Fruit fly (Drosophila melanogaster): Measurements from ENCODE around the gene CG7488.

DNA sequence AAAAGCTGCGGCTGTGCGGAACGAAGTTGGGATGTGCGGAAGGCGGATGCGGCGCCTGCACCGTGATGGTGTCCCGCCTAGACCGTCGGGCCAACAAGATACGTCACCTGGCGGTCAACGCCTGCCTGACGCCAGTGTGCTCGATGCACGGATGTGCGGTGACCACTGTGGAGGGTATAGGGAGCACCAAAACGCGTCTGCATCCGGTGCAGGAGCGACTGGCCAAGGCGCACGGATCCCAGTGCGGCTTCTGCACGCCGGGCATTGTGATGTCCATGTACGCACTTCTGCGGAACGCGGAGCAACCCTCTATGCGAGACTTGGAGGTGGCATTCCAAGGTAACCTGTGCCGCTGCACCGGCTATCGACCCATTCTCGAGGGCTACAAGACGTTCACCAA, 38.2 kb downstream of the CG7488 start:
- TF ChIP-seq fd85E (GFP tag; optimal IDR thresholded peaks at IDR 0.05) (no peak), esn (GFP tag; optimal IDR thresholded peaks at IDR 0.05) (no peak), eg (GFP tag; IDR thresholded peaks at IDR 0.05) (no peak)

All from whole organism, prepupa.